Worm (Caenorhabditis elegans) whole organism, late embryonic: Measurements from ENCODE around the gene srlf-11.

Experiments
- K02D7.2 ChIP-seq: sonication (generic microtip); optimal IDR thresholded peaks from 2 replicates; lab custom pipeline; 2017; ENCODE audit warnings: mild to moderate bottlenecking, missing genetic modification characterization, missing compliant biosample characterization
- K09A11.1 ChIP-seq: sonication (generic microtip); optimal IDR thresholded peaks from 2 replicates; lab custom pipeline; 2017; ENCODE audit warnings: antibody characterized with exemption, mild to moderate bottlenecking, missing genetic modification characterization, missing compliant biosample characterization; ENCODE audit not compliant: insufficient read depth
- ceh-14 ChIP-seq: sonication (generic microtip); optimal IDR thresholded peaks from 2 replicates; lab custom pipeline; 2016; ENCODE audit warnings: missing genotype, missing genetic modification characterization, missing compliant biosample characterization
- ceh-19 ChIP-seq: fragments of 200-800 bp; sonication (Bioruptor generic); optimal IDR thresholded peaks from 2 replicates; lab custom pipeline; 2018; ENCODE audit warnings: mild to moderate bottlenecking, missing genetic modification characterization, missing compliant biosample characterization
- ceh-24 ChIP-seq: sonication (generic microtip); optimal IDR thresholded peaks from 2 replicates; lab custom pipeline; 2016; ENCODE audit warnings: mild to moderate bottlenecking, missing genetic modification characterization, missing compliant biosample characterization
- ceh-6 ChIP-seq: fragments of 200-800 bp; sonication (Bioruptor generic); optimal IDR thresholded peaks from 2 replicates; lab custom pipeline; 2018; ENCODE audit warnings: mild to moderate bottlenecking, missing genetic modification characterization, missing compliant biosample characterization
- ceh-9 ChIP-seq: sonication (generic microtip); optimal IDR thresholded peaks from 2 replicates; lab custom pipeline; 2016; ENCODE audit warnings: mild to moderate bottlenecking, missing genetic modification characterization, inconsistent platforms, missing compliant biosample characterization
- hlh-6 ChIP-seq: sonication (generic microtip); optimal IDR thresholded peaks from 2 replicates; lab custom pipeline; 2016; ENCODE audit warnings: missing genotype, missing genetic modification characterization, missing compliant biosample characterization
- nfya-1 ChIP-seq: sonication (generic microtip); optimal IDR thresholded peaks from 2 replicates; lab custom pipeline; 2017; ENCODE audit warnings: missing genetic modification characterization, mild to moderate bottlenecking, missing compliant biosample characterization, antibody characterized with exemption, moderate library complexity
- nhr-11 ChIP-seq: fragments of 150-350 bp; optimal IDR thresholded peaks from 2 replicates; lab custom pipeline; 2014; ENCODE audit warnings: missing biosample characterization, missing genetic modification characterization
- sdc-2 ChIP-seq: sonication (generic microtip); optimal IDR thresholded peaks from 2 replicates; lab custom pipeline; 2016; ENCODE audit warnings: missing genotype, missing genetic modification characterization, missing compliant biosample characterization
- sox-2 ChIP-seq: fragments of 200-800 bp; sonication (Bioruptor generic); IDR thresholded peaks from 2 replicates; pipeline ENCODE4 v1.3.6; 2022; ENCODE audit warnings: missing genetic modification reagents, missing genetic modification characterization, missing compliant biosample characterization
- syd-9 ChIP-seq: sonication (generic microtip); optimal IDR thresholded peaks from 2 replicates; lab custom pipeline; 2016; ENCODE audit warnings: mild to moderate bottlenecking, missing genetic modification characterization, moderate library complexity, missing compliant biosample characterization
- tbx-2 ChIP-seq: sonication (generic microtip); optimal IDR thresholded peaks from 2 replicates; lab custom pipeline; 2016; ENCODE audit warnings: missing genetic modification characterization, missing compliant biosample characterization
- tbx-7 ChIP-seq: sonication (generic microtip); optimal IDR thresholded peaks from 2 replicates; lab custom pipeline; 2016; ENCODE audit warnings: missing genotype, missing genetic modification characterization, missing compliant biosample characterization
- unc-86 ChIP-seq: sonication (generic microtip); optimal IDR thresholded peaks from 2 replicates; lab custom pipeline; 2016; ENCODE audit warnings: missing genetic modification characterization, missing compliant biosample characterization
- zip-5 ChIP-seq: sonication (generic microtip); optimal IDR thresholded peaks from 2 replicates; lab custom pipeline; 2016; ENCODE audit warnings: missing genetic modification characterization, missing compliant biosample characterization
- ztf-16 ChIP-seq: sonication (generic microtip); optimal IDR thresholded peaks from 2 replicates; lab custom pipeline; 2017; ENCODE audit warnings: missing genetic modification characterization, missing compliant biosample characterization

srlf-11 gene

ce11 chrIV:10851136-10851535, 34.7 kb downstream of the srlf-11 start:
- TF ChIP-seq zip-5 (tag; lab: Kevin White, UChicago): no peak
- TF ChIP-seq tbx-2: no peak
- no peak for TF ChIP-seq unc-86 (tag; lab: Kevin White, UChicago)
- TF ChIP-seq sox-2 (GFP tag; lab: Robert Waterston, UW): no peak
- TF ChIP-seq K09A11.1 (tag; lab: Kevin White, UChicago): no peak
- TF ChIP-seq nhr-11 (tag; lab: Kevin White, UChicago): no peak
- no peak for TF ChIP-seq ceh-19 (GFP tag; lab: Kevin White, UChicago)
- TF ChIP-seq sdc-2 (tag; lab: Kevin White, UChicago): no peak
- TF ChIP-seq ceh-9: no peak
- TF ChIP-seq tbx-7 (tag; lab: Kevin White, UChicago): no peak
- no peak for TF ChIP-seq nfya-1
- TF ChIP-seq hlh-6 (tag; lab: Kevin White, UChicago): no peak
- TF ChIP-seq ceh-24: no peak
- no peak for TF ChIP-seq ceh-14 (tag; lab: Kevin White, UChicago)

- no peak for TF ChIP-seq ceh-6 (GFP tag; lab: Kevin White, UChicago)
- TF ChIP-seq tbx-2: no peak
- no peak for TF ChIP-seq ztf-16
- no peak for TF ChIP-seq K02D7.2 (tag; lab: Kevin White, UChicago)
- TF ChIP-seq nfya-1: peak; percentile 16
- TF ChIP-seq syd-9 (tag; lab: Kevin White, UChicago): no peak
These were observed 43.0 kb downstream of the srlf-11 start, which contains the start of gene T11G6.5 for ce11 chrIV:10842705-10843364. Gene T11G6.5, minus strand, starts transcription at chrIV:10842755.

- no peak for TF ChIP-seq syd-9 (tag; lab: Kevin White, UChicago)
- TF ChIP-seq, all 69 proteins: peak for 0
These were observed 43.6 kb downstream of the srlf-11 start for ce11 chrIV:10842232-10842631.
